Fruit fly (Drosophila melanogaster): Measurements from ENCODE around the gene Ent1.

DNA sequence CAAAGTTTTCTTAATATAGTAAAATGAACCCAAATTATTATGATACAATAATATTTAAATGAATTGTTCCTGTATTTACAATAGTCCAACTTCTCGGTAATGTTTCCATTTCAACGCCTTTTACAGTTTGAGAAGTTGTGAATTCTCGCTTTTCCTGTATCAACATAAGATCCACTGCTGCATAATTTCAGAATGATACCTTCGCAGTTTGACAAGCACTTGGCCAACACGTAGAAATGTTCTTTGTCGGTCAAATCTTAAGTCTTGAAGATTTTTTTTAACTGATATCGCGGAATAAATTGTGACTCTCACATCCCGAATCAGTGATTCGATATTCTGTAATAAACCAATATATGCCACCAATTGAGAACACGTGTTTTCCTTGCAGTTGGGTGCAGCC lies 10.1 kb downstream of the Ent1 start:
- no peak for TF ChIP-seq tai (GFP tag; optimal IDR thresholded peaks at IDR 0.05)
- TF ChIP-seq Dfd (GFP tag; optimal IDR thresholded peaks at IDR 0.05), result no peak
- no peak for TF ChIP-seq Mio (GFP tag; optimal IDR thresholded peaks at IDR 0.05)
- no peak for TF ChIP-seq Jra (GFP tag; optimal IDR thresholded peaks at IDR 0.05)

Measured in whole organism, wandering third instar larva.